Worm (Caenorhabditis elegans) whole organism, early embryonic: ENCODE results near the gene coq-2.

Experiments
- B0310.2 ChIP-seq: sonication (generic microtip); optimal IDR thresholded peaks from 2 replicates; lab custom pipeline; 2016; ENCODE audit warnings: mild to moderate bottlenecking, missing genetic modification characterization, missing compliant biosample characterization
- F13C5.2 ChIP-seq: sonication (generic microtip); optimal IDR thresholded peaks from 2 replicates; lab custom pipeline; 2017; ENCODE audit warnings: mild to moderate bottlenecking, missing genetic modification characterization, inconsistent platforms, missing compliant biosample characterization
- aly-1 ChIP-seq: sonication (generic microtip); optimal IDR thresholded peaks from 2 replicates; lab custom pipeline; 2016; ENCODE audit warnings: missing genetic modification characterization, missing compliant biosample characterization
- ama-1 ChIP-seq: fragments of 150-350 bp; optimal IDR thresholded peaks from 2 replicates; lab custom pipeline; 2014
- ceh-13 ChIP-seq: fragments of 200-800 bp; sonication (Bioruptor generic); optimal IDR thresholded peaks from 2 replicates; lab custom pipeline; 2018; ENCODE audit warnings: mild to moderate bottlenecking, missing genetic modification characterization, missing compliant biosample characterization
- flt-1 ChIP-seq: fragments of 200-800 bp; sonication (Bioruptor generic); IDR thresholded peaks from 2 replicates; pipeline ENCODE4 v1.3.6; 2022; ENCODE audit warnings: missing genetic modification characterization, missing compliant biosample characterization
- hmbx-1 ChIP-seq: sonication (generic microtip); optimal IDR thresholded peaks from 2 replicates; lab custom pipeline; 2016; ENCODE audit warnings: mild to moderate bottlenecking, missing genetic modification characterization, missing compliant biosample characterization
- scrt-1 ChIP-seq: fragments of 200-800 bp; sonication (Bioruptor generic); IDR thresholded peaks from 2 replicates; pipeline ENCODE4 v1.3.6; 2022; ENCODE audit warnings: missing genetic modification characterization, missing compliant biosample characterization
- sea-1 ChIP-seq: fragments of 200-800 bp; sonication (Bioruptor generic); conservative IDR thresholded peaks from 2 replicates; pipeline ENCODE4 v1.3.6; 2022; ENCODE audit warnings: missing genetic modification characterization, missing compliant biosample characterization
- tbx-11 ChIP-seq: fragments of 200-800 bp; sonication (Bioruptor generic); IDR thresholded peaks from 2 replicates; pipeline ENCODE4 v1.3.6; 2022; ENCODE audit warnings: missing genetic modification characterization, missing compliant biosample characterization
- tbx-37 ChIP-seq: fragments of 200-800 bp; sonication (Bioruptor generic); conservative IDR thresholded peaks from 2 replicates; pipeline ENCODE4 v1.3.6; 2022; ENCODE audit warnings: missing genetic modification reagents, missing genetic modification characterization, missing compliant biosample characterization

DNA sequence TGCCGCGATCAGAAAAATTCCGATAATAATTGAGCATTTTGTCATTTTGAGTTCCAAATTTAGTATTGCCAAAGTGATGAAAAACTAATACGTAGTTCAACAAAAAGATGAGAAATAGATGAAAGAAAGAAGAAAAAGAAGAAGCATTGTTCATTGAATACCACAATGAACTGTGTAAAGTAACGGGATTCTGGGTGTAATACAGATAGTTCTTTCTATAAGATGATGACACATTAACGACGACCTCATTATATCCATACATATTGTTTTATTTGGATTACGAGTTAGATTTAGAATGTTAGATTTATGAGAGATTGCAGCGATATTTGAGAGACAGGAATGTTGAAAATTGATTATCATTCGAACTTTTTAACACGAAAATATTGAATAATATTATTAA is 44.2 kb upstream of the coq-2 start, which contains the start of gene K04C2.5:
- no peak for TF ChIP-seq flt-1
- TF ChIP-seq ceh-13 (GFP tag; lab: Kevin White, UChicago): no peak
- no peak for TF ChIP-seq ama-1 (lab: Kevin White, UChicago)
- no peak for TF ChIP-seq sea-1 (GFP tag; lab: Robert Waterston, UW)
- TF ChIP-seq tbx-37 (GFP tag; lab: Robert Waterston, UW): no peak
- TF ChIP-seq B0310.2 (tag; lab: Kevin White, UChicago): no peak
- no peak for TF ChIP-seq hmbx-1
- TF ChIP-seq F13C5.2 (tag; lab: Kevin White, UChicago): no peak
- TF ChIP-seq tbx-11 (GFP tag; lab: Robert Waterston, UW): no peak
- TF ChIP-seq scrt-1 (GFP tag; lab: Robert Waterston, UW): no peak
- TF ChIP-seq aly-1 (tag; lab: Kevin White, UChicago): no peak
